Worm (Caenorhabditis elegans): ENCODE results near the gene C25A8.2.

DNA sequence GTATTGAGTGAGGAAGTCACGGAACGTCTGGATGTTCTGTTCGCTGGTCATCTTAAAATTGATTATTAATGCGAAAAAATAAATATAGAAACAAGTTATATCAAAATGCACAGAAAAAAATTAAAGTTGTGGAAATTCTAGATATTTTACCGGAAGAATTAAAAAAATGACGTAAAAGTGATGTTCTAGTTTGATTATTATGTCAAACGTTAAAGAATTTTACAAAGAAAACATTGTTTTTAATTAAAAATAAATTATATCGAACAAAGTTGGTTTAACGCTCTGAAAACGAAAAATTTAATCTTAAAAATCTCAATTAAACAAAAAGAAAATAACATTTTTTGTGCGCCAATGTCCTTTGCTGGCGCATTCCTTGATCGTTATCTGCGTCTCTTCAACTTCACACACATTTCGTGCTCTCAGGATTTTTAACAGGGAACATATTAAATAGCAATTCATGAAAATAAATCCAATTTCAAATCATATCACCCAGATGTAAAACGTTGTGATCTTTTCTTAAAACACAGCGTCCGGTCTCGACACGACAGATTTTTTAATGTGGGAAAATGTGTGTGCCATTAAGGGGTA lies 35.0 kb downstream of the C25A8.2 start, which contains the start of gene tin-9.1:
- no peak for TF ChIP-seq unc-30 (tag; optimal IDR thresholded peaks at IDR 0.05)
- TF ChIP-seq mab-9 (GFP tag; IDR thresholded peaks at IDR 0.05): peak; percentile 22; the same call in 1 of the 2 replicates
- TF ChIP-seq egl-27 (tag; optimal IDR thresholded peaks at IDR 0.05): no peak
- no peak for TF ChIP-seq pqm-1 (tag; optimal IDR thresholded peaks at IDR 0.05)
- no peak for TF ChIP-seq ces-1 (GFP tag; optimal IDR thresholded peaks at IDR 0.05)
